Fruit fly (Drosophila melanogaster) Kc167 (cell line): Measurements from ENCODE around the gene CG14613.

Experiments used
- Myc ChIP-seq: fragments of >200 bp; optimal IDR thresholded peaks from 2 replicates; lab custom pipeline; 2017; ENCODE audit warnings: missing external identifiers
- Sin3A ChIP-seq: fragments of >200 bp; optimal IDR thresholded peaks from 2 replicates; lab custom pipeline; 2018; ENCODE audit warnings: missing external identifiers
- insv ChIP-seq: fragments of >200 bp; optimal IDR thresholded peaks from 3 replicates; lab custom pipeline; 2018; ENCODE audit warnings: missing external identifiers
- psq ChIP-seq: fragments of >200 bp; optimal IDR thresholded peaks from 2 replicates; lab custom pipeline; 2017; ENCODE audit warnings: missing external identifiers

- TF ChIP-seq Sin3A (lab: Kevin White, UChicago) (no peak), psq (lab: Kevin White, UChicago) (no peak), Myc (lab: Kevin White, UChicago) (no peak), insv (lab: Kevin White, UChicago) (no peak)
Observed at dm6 chrX:22487667-22488593, 16.1 kb upstream of the CG14613 start.
